Worm (Caenorhabditis elegans) whole organism, L1 larva: ENCODE measurements around the gene Y51H7C.7.

ENCODE experiments used
- jun-1 ChIP-seq: fragments of 150-350 bp; optimal IDR thresholded peaks from 2 replicates; lab custom pipeline; 2014; ENCODE audit warnings: missing biosample characterization, missing genetic modification reagents, missing genetic modification characterization
- lin-39 ChIP-seq: fragments of 150-350 bp; optimal IDR thresholded peaks from 2 replicates; lab custom pipeline; 2014; ENCODE audit warnings: missing biosample characterization, missing genetic modification reagents, missing genetic modification characterization
- mab-9 ChIP-seq: fragments of 200-800 bp; sonication (Bioruptor generic); IDR thresholded peaks from 2 replicates; pipeline ENCODE4 v1.3.6; 2022; ENCODE audit warnings: missing genetic modification reagents, missing genetic modification characterization, missing compliant biosample characterization
- rnt-1 ChIP-seq: sonication (generic microtip); optimal IDR thresholded peaks from 2 replicates; lab custom pipeline; 2016; ENCODE audit warnings: mild to moderate bottlenecking, missing genetic modification characterization, moderate library complexity, missing compliant biosample characterization

- TF ChIP-seq jun-1 (tag; lab: Kevin White, UChicago) (no peak), mab-9 (GFP tag; lab: Robert Waterston, UW) (no peak), lin-39 (tag; lab: Kevin White, UChicago) (no peak), rnt-1 (no peak)
Measured at ce11 chrII:1403056-1403455, 687 bp downstream of the Y51H7C.7 start, which contains the start of the genes Y51H7C.41 and cogc-4.
